Fruit fly (Drosophila melanogaster) whole organism, embryonic: ENCODE data around the gene alpha-Spec.
A peak's percentile ranks its signal among the peaks of the same experiment; 100 is the strongest.

Experiments used
- Adf1 ChIP-seq: fragments of 200-800 bp; sonication (Bioruptor generic); IDR thresholded peaks from 2 replicates; pipeline ENCODE4 v1.3.6; 2022; ENCODE audit warnings: missing biosample characterization, missing genetic modification characterization
- CG11696 ChIP-seq: fragments of 200-800 bp; sonication (Bioruptor generic); IDR thresholded peaks from 2 replicates; pipeline ENCODE4 v1.3.6; 2022; ENCODE audit warnings: missing biosample characterization, missing genetic modification characterization
- CG12219 ChIP-seq: fragments of 200-800 bp; sonication (Bioruptor generic); optimal IDR thresholded peaks from 3 replicates; lab custom pipeline; 2018; ENCODE audit warnings: missing biosample characterization, mild to moderate bottlenecking, missing genetic modification characterization
- CG12769 ChIP-seq: fragments of 200-800 bp; sonication (Bioruptor generic); optimal IDR thresholded peaks from 2 replicates; lab custom pipeline; 2019; ENCODE audit warnings: missing biosample characterization, mild to moderate bottlenecking, missing genetic modification characterization, moderate library complexity
- CG15269 ChIP-seq: fragments of 200-800 bp; sonication (Bioruptor generic); optimal IDR thresholded peaks from 2 replicates; lab custom pipeline; 2018; ENCODE audit warnings: missing biosample characterization, mild to moderate bottlenecking, missing genetic modification characterization, moderate library complexity
- CG18476 ChIP-seq: fragments of 200-800 bp; sonication (Bioruptor generic); optimal IDR thresholded peaks from 2 replicates; lab custom pipeline; 2016; ENCODE audit warnings: missing biosample characterization, mild to moderate bottlenecking, missing genetic modification characterization
- CG3163 ChIP-seq: fragments of 200-800 bp; sonication (Bioruptor generic); optimal IDR thresholded peaks from 3 replicates; lab custom pipeline; 2016; ENCODE audit warnings: missing biosample characterization, missing genetic modification characterization
- CG34422 ChIP-seq: fragments of 200-800 bp; sonication (Bioruptor generic); IDR thresholded peaks from 3 replicates; pipeline ENCODE4 v1.3.6; 2022; ENCODE audit warnings: missing biosample characterization, missing genetic modification characterization
- CG4404 ChIP-seq: fragments of 200-800 bp; sonication (Bioruptor generic); IDR thresholded peaks from 2 replicates; pipeline ENCODE4 v1.3.6; 2022; ENCODE audit warnings: missing biosample characterization, missing genetic modification characterization
- CG6254 ChIP-seq: fragments of 200-800 bp; sonication (Bioruptor generic); optimal IDR thresholded peaks from 3 replicates; lab custom pipeline; 2017; ENCODE audit warnings: mild to moderate bottlenecking, missing biosample characterization, missing genetic modification reagents, missing genetic modification characterization
- CG6689 ChIP-seq: fragments of 200-800 bp; sonication (Bioruptor generic); IDR thresholded peaks from 2 replicates; pipeline ENCODE4 v1.3.6; 2022; ENCODE audit warnings: missing biosample characterization, missing genetic modification characterization
- CG6854 ChIP-seq: fragments of 200-800 bp; sonication (Bioruptor generic); optimal IDR thresholded peaks from 3 replicates; lab custom pipeline; 2017; ENCODE audit warnings: missing biosample characterization, mild to moderate bottlenecking, missing genetic modification characterization
- CG8359 ChIP-seq: fragments of 200-800 bp; sonication (Bioruptor generic); optimal IDR thresholded peaks from 2 replicates; lab custom pipeline; 2017; ENCODE audit warnings: missing biosample characterization, mild to moderate bottlenecking, missing genetic modification characterization, borderline replicate concordance
- CG9727 ChIP-seq: fragments of 200-800 bp; sonication (Bioruptor generic); optimal IDR thresholded peaks from 3 replicates; lab custom pipeline; 2017; ENCODE audit warnings: missing biosample characterization, mild to moderate bottlenecking, missing genetic modification characterization
- CoRest ChIP-seq: fragments of 200-800 bp; sonication (Bioruptor generic); optimal IDR thresholded peaks from 3 replicates; lab custom pipeline; 2018; ENCODE audit warnings: missing biosample characterization, mild to moderate bottlenecking, missing genetic modification characterization, moderate library complexity
- Dbx ChIP-seq: fragments of 200-800 bp; sonication (Bioruptor generic); IDR thresholded peaks from 3 replicates; pipeline ENCODE4 v1.3.6; 2022; ENCODE audit warnings: missing biosample characterization, missing genetic modification characterization
- Deaf1 ChIP-seq: fragments of 200-800 bp; optimal IDR thresholded peaks from 3 replicates; lab custom pipeline; 2019; ENCODE audit warnings: missing biosample characterization, mild to moderate bottlenecking, missing genetic modification characterization, moderate library complexity
- Drgx ChIP-seq: fragments of 200-800 bp; sonication (Bioruptor generic); IDR thresholded peaks from 2 replicates; pipeline ENCODE4 v1.3.6; 2022; ENCODE audit warnings: missing biosample characterization, missing genetic modification characterization
- Ets65A ChIP-seq: fragments of 200-800 bp; sonication (Bioruptor generic); peaks from one replicate; lab custom pipeline; 2016; ENCODE audit warnings: missing biosample characterization, missing genetic modification characterization
- Hmr ChIP-seq: fragments of 200-800 bp; sonication (Bioruptor generic); optimal IDR thresholded peaks from 3 replicates; lab custom pipeline; 2017; ENCODE audit warnings: mild to moderate bottlenecking, missing biosample characterization, missing genetic modification reagents, missing genetic modification characterization
- Hr78 ChIP-seq, 2 experiments: fragments of 200-800 bp in 1 of 2; fragments of >200 bp in 1 of 2; sonication (Bioruptor generic) in 1 of 2; optimal IDR thresholded peaks; 2 replicates each; lab custom pipeline; 2017 to 2019; ENCODE audit warnings: missing biosample characterization in 2 of 2, missing genetic modification characterization in 2 of 2, mild to moderate bottlenecking in 1 of 2, moderate library complexity in 1 of 2
- Jarid2 ChIP-seq: fragments of 200-800 bp; sonication (Bioruptor generic); optimal IDR thresholded peaks from 3 replicates; lab custom pipeline; 2017; ENCODE audit warnings: mild to moderate bottlenecking, missing biosample characterization, missing genetic modification reagents, missing genetic modification characterization
- Lim3 ChIP-seq: fragments of 200-800 bp; sonication (Bioruptor generic); IDR thresholded peaks from 2 replicates; pipeline ENCODE4 v1.3.6; 2022; ENCODE audit warnings: missing biosample characterization, missing genetic modification characterization
- Nf-YB ChIP-seq: fragments of 200-800 bp; sonication (Bioruptor generic); optimal IDR thresholded peaks from 3 replicates; lab custom pipeline; 2019; ENCODE audit warnings: missing biosample characterization, mild to moderate bottlenecking, missing genetic modification characterization, moderate library complexity
- Rfx ChIP-seq: fragments of 200-800 bp; sonication (Bioruptor generic); IDR thresholded peaks from 2 replicates; pipeline ENCODE4 v1.3.6; 2022; ENCODE audit warnings: missing biosample characterization, missing genetic modification characterization
- Sox102F ChIP-seq: fragments of 200-800 bp; sonication (Bioruptor generic); optimal IDR thresholded peaks from 2 replicates; lab custom pipeline; 2018; ENCODE audit warnings: missing biosample characterization, mild to moderate bottlenecking, missing genetic modification characterization, moderate library complexity
- Trl ChIP-seq, 3 experiments: fragments of >200 bp in 2 of 3; fragments of 200-800 bp in 1 of 3; sonication (Bioruptor generic) in 1 of 3; optimal IDR thresholded peaks; 2 replicates in 1 of 3; 3 replicates in 2 of 3; lab custom pipeline; 2016 to 2017; ENCODE audit warnings: missing biosample characterization in 1 of 3, missing genetic modification characterization in 1 of 3
- al ChIP-seq: fragments of 200-800 bp; sonication (Bioruptor generic); IDR thresholded peaks from 2 replicates; pipeline ENCODE4 v1.3.6; 2022; ENCODE audit warnings: missing biosample characterization, missing genetic modification characterization
- chinmo ChIP-seq: fragments of 200-800 bp; sonication (Bioruptor generic); IDR thresholded peaks from 4 replicates; pipeline ENCODE4 v1.3.6; 2022; ENCODE audit warnings: missing biosample characterization, missing genetic modification characterization; ENCODE audit not compliant: partially characterized antibody
- ci ChIP-seq: fragments of 200-800 bp; sonication (Bioruptor generic); IDR thresholded peaks from 3 replicates; pipeline ENCODE4 v1.3.6; 2022; ENCODE audit warnings: missing biosample characterization, missing genetic modification characterization
- crc ChIP-seq: fragments of 200-800 bp; sonication (Bioruptor generic); optimal IDR thresholded peaks from 2 replicates; lab custom pipeline; 2016; ENCODE audit warnings: missing biosample characterization, missing genetic modification characterization
- ftz-f1 ChIP-seq: fragments of 200-800 bp; sonication (Bioruptor generic); optimal IDR thresholded peaks from 2 replicates; lab custom pipeline; 2016; ENCODE audit warnings: missing biosample characterization, missing genetic modification characterization
- gcm2 ChIP-seq: fragments of 200-800 bp; sonication (Bioruptor generic); optimal IDR thresholded peaks from 2 replicates; lab custom pipeline; 2016; ENCODE audit warnings: missing biosample characterization, missing genetic modification characterization
- kni ChIP-seq: fragments of 200-800 bp; sonication (Bioruptor generic); optimal IDR thresholded peaks from 3 replicates; lab custom pipeline; 2017; ENCODE audit warnings: mild to moderate bottlenecking, missing biosample characterization, missing genetic modification reagents, missing genetic modification characterization
- oc ChIP-seq: fragments of 200-800 bp; sonication (Bioruptor generic); optimal IDR thresholded peaks from 2 replicates; lab custom pipeline; 2018; ENCODE audit warnings: missing biosample characterization, mild to moderate bottlenecking, missing genetic modification characterization, moderate library complexity
- ro ChIP-seq: fragments of 200-800 bp; sonication (Bioruptor generic); IDR thresholded peaks from 2 replicates; pipeline ENCODE4 v1.3.6; 2022; ENCODE audit warnings: missing biosample characterization, missing genetic modification characterization
- sd ChIP-seq: fragments of 200-800 bp; sonication (Bioruptor generic); optimal IDR thresholded peaks from 3 replicates; lab custom pipeline; 2018; ENCODE audit warnings: missing biosample characterization, mild to moderate bottlenecking, missing genetic modification characterization, moderate library complexity
- slp2 ChIP-seq: fragments of 200-800 bp; sonication (Bioruptor generic); optimal IDR thresholded peaks from 2 replicates; lab custom pipeline; 2016; ENCODE audit warnings: missing biosample characterization, missing genetic modification characterization
- sna ChIP-seq: fragments of 200-800 bp; sonication (Bioruptor generic); IDR thresholded peaks from 2 replicates; pipeline ENCODE4 v1.3.6; 2022; ENCODE audit warnings: missing biosample characterization, missing genetic modification characterization; ENCODE audit not compliant: partially characterized antibody
- sob ChIP-seq: fragments of 200-800 bp; sonication (Bioruptor generic); IDR thresholded peaks from 2 replicates; pipeline ENCODE4 v1.3.6; 2022; ENCODE audit warnings: missing biosample characterization, missing genetic modification characterization
- ssp ChIP-seq: fragments of 200-800 bp; sonication (Bioruptor generic); IDR thresholded peaks from 2 replicates; pipeline ENCODE4 v1.3.6; 2022; ENCODE audit warnings: missing biosample characterization, missing genetic modification characterization
- unc-4 ChIP-seq: fragments of 200-800 bp; sonication (Bioruptor generic); IDR thresholded peaks from 2 replicates; pipeline ENCODE4 v1.3.6; 2022; ENCODE audit warnings: missing biosample characterization, missing genetic modification characterization; ENCODE audit not compliant: partially characterized antibody
- unpg ChIP-seq: fragments of 200-800 bp; sonication (Bioruptor generic); optimal IDR thresholded peaks from 3 replicates; lab custom pipeline; 2018; ENCODE audit warnings: missing biosample characterization, mild to moderate bottlenecking, missing genetic modification characterization, moderate library complexity
- vvl ChIP-seq: fragments of 200-800 bp; sonication (Bioruptor generic); IDR thresholded peaks from 2 replicates; pipeline ENCODE4 v1.3.6; 2022; ENCODE audit warnings: missing biosample characterization, missing genetic modification characterization
- z ChIP-seq: fragments of 200-800 bp; sonication (Bioruptor generic); IDR thresholded peaks from 3 replicates; pipeline ENCODE4 v1.3.6; 2022; ENCODE audit warnings: missing biosample characterization, missing genetic modification characterization
- zen2 ChIP-seq: fragments of 200-800 bp; sonication (Bioruptor generic); IDR thresholded peaks from 3 replicates; pipeline ENCODE4 v1.3.6; 2022; ENCODE audit warnings: missing biosample characterization, missing genetic modification characterization; ENCODE audit not compliant: partially characterized antibody
- zf30C ChIP-seq: fragments of 200-800 bp; sonication (Bioruptor generic); optimal IDR thresholded peaks from 3 replicates; lab custom pipeline; 2018; ENCODE audit warnings: missing biosample characterization, mild to moderate bottlenecking, missing genetic modification characterization

alpha-Spec gene

dm6 chr3L:1755458-1755984, 39.6 kb downstream of the alpha-Spec start, which contains the start of gene Cht2 (continued):
- no peak for TF ChIP-seq CG11696
- 0 out of 3 replicates have a peak, but pooled peaks have one; percentile 38 for TF ChIP-seq zen2 (GFP tag; lab: Robert Waterston, UW)
- 0 out of 2 replicates have a peak, but pooled peaks have one; percentile 8 for TF ChIP-seq CG6689 (GFP tag; lab: Robert Waterston, UW)
- peak; percentile 64 to 74 for TF ChIP-seq Trl (optimal IDR thresholded peaks at IDR 0.05; lab: Kevin White, UChicago)
- TF ChIP-seq Trl (GFP tag; optimal IDR thresholded peaks at IDR 0.05; lab: Kevin White, UChicago), result no peak
- peak; percentile 28; the same call in 1 of the 2 replicates for TF ChIP-seq Rfx (GFP tag; lab: Robert Waterston, UW)
- no peak for TF ChIP-seq CG4404 (GFP tag; lab: Robert Waterston, UW)
- TF ChIP-seq ftz-f1 (GFP tag; lab: Kevin White, UChicago), result peak; percentile 25
- peak; percentile 58; the same call in 1 of the 3 replicates for TF ChIP-seq ci
- TF ChIP-seq slp2 (GFP tag; lab: Kevin White, UChicago), result no peak
- peak; percentile 82 for TF ChIP-seq CG3163 (GFP tag; lab: Kevin White, UChicago)
- peak; percentile 86 for TF ChIP-seq z (GFP tag; lab: Robert Waterston, UW)
- no peak for TF ChIP-seq CG9727 (GFP tag; lab: Kevin White, UChicago)
- TF ChIP-seq Dbx (GFP tag; lab: Robert Waterston, UW), result 0 out of 3 replicates have a peak, but pooled peaks have one; percentile 20
- peak; percentile 51; the same call in 1 of the 2 replicates for TF ChIP-seq sob
- TF ChIP-seq Deaf1 (tag; lab: Kevin White, UChicago), result peak; percentile 94
- peak; percentile 21; the same call in 1 of the 2 replicates for TF ChIP-seq unc-4
- peak; percentile 9 for TF ChIP-seq Hmr (GFP tag; lab: Kevin White, UChicago)
- TF ChIP-seq gcm2 (GFP tag; lab: Kevin White, UChicago), result peak; percentile 18
- TF ChIP-seq CG34422, result peak; percentile 51; the same call in 1 of the 3 replicates
- no peak for TF ChIP-seq unpg (GFP tag; lab: Kevin White, UChicago)
- TF ChIP-seq ro (GFP tag; lab: Robert Waterston, UW), result no peak
- peak; percentile 73 for TF ChIP-seq Jarid2 (GFP tag; lab: Kevin White, UChicago)
- peak in 1 of 2 experiments; percentile 66 for TF ChIP-seq Hr78 (GFP tag; optimal IDR thresholded peaks at IDR 0.05; lab: Kevin White, UChicago)
- peak; percentile 23 for TF ChIP-seq CG6854 (GFP tag; lab: Kevin White, UChicago)
- TF ChIP-seq al (GFP tag; lab: Robert Waterston, UW), result no peak
- peak; percentile 70 for TF ChIP-seq CG12769 (tag; lab: Kevin White, UChicago)
- peak; percentile 85 for TF ChIP-seq kni (GFP tag; lab: Kevin White, UChicago)
- TF ChIP-seq Ets65A (GFP tag; lab: Kevin White, UChicago), result peak; percentile 43
- peak; percentile 49 for TF ChIP-seq CG15269 (tag; lab: Kevin White, UChicago)
- peak; percentile 42; the same call in 1 of the 2 replicates for TF ChIP-seq Drgx (GFP tag; lab: Robert Waterston, UW)
- TF ChIP-seq Adf1 (GFP tag; lab: Robert Waterston, UW), result peak; percentile 33; the same call in 1 of the 2 replicates
- TF ChIP-seq Nf-YB, result peak; percentile 1
- TF ChIP-seq Sox102F, result no peak
- TF ChIP-seq Lim3 (GFP tag; lab: Robert Waterston, UW), result no peak
- TF ChIP-seq crc, result no peak
- TF ChIP-seq sna, result peak; percentile 27; the same call in 1 of the 2 replicates
- peak; percentile 83 for TF ChIP-seq sd (tag; lab: Kevin White, UChicago)
- TF ChIP-seq CG18476, result peak; percentile 34
- TF ChIP-seq oc (tag; lab: Kevin White, UChicago), result peak; percentile 11
- TF ChIP-seq zf30C (GFP tag; lab: Kevin White, UChicago), result no peak
- TF ChIP-seq CoRest, result no peak
- no peak for TF ChIP-seq CG6254 (GFP tag; lab: Kevin White, UChicago)
- TF ChIP-seq ssp (GFP tag; lab: Robert Waterston, UW), result no peak
- TF ChIP-seq vvl (GFP tag; lab: Robert Waterston, UW), result peak; percentile 13; the same call in 1 of the 2 replicates
- TF ChIP-seq chinmo (GFP tag; lab: Robert Waterston, UW), result peak; percentile 76; the same call in 1 of the 4 replicates
- TF ChIP-seq CG8359, result no peak
- no peak for TF ChIP-seq CG12219 (GFP tag; lab: Kevin White, UChicago)
